Worm (Caenorhabditis elegans) whole organism, young adult: ENCODE results near the gene tir-1.

Experiments used
- B0261.1 ChIP-seq: sonication (generic microtip); optimal IDR thresholded peaks from 2 replicates; lab custom pipeline; 2016; ENCODE audit warnings: mild to moderate bottlenecking, missing genetic modification characterization, moderate library complexity, missing compliant biosample characterization
- ama-1 ChIP-seq, 3 experiments: fragments of 150-350 bp in 1 of 3; sonication (generic microtip) in 2 of 3; optimal IDR thresholded peaks; 2 replicates each; lab custom pipeline; 2014 to 2018; ENCODE audit warnings: missing biosample characterization in 2 of 3, missing genetic modification characterization in 2 of 3, missing genetic modification reagents in 2 of 3
- attf-6 ChIP-seq: fragments of 200-800 bp; sonication (Bioruptor generic); IDR thresholded peaks from 2 replicates; pipeline ENCODE4 v1.3.6; 2022; ENCODE audit warnings: missing genetic modification reagents, missing genetic modification characterization, missing compliant biosample characterization
- ceh-58 ChIP-seq: fragments of 200-800 bp; sonication (Bioruptor generic); IDR thresholded peaks from 2 replicates; pipeline ENCODE4 v1.3.6; 2022; ENCODE audit warnings: missing genetic modification characterization, missing compliant biosample characterization
- ceh-91 ChIP-seq: fragments of 200-800 bp; sonication (Bioruptor generic); IDR thresholded peaks from 2 replicates; pipeline ENCODE4 v1.3.6; 2022; ENCODE audit warnings: missing genetic modification reagents, missing genetic modification characterization, missing compliant biosample characterization
- let-607 ChIP-seq, 2 experiments: fragments of 200-800 bp in 1 of 2; sonication (Bioruptor generic) in 1 of 2; sonication (generic microtip) in 1 of 2; optimal IDR thresholded peaks; 2 replicates each; lab custom pipeline; 2016 to 2018; ENCODE audit warnings: mild to moderate bottlenecking in 2 of 2, missing compliant biosample characterization in 2 of 2, missing genetic modification characterization in 2 of 2, moderate library complexity in 2 of 2, missing genotype in 1 of 2
- lin-35 ChIP-seq, 3 experiments: fragments of 150-350 bp in 2 of 3; sonication (generic microtip) in 1 of 3; optimal IDR thresholded peaks; 2 replicates each; lab custom pipeline; 2014 to 2018; ENCODE audit warnings: missing biosample characterization in 3 of 3, missing genetic modification characterization in 3 of 3, missing genetic modification reagents in 3 of 3
- lir-1 ChIP-seq: fragments of 200-800 bp; sonication (Bioruptor generic); conservative IDR thresholded peaks from 2 replicates; pipeline ENCODE4 v1.3.6; 2022; ENCODE audit warnings: missing genetic modification reagents, missing genetic modification characterization, missing compliant biosample characterization
- rcor-1 ChIP-seq: fragments of 200-800 bp; sonication (Bioruptor generic); IDR thresholded peaks from 2 replicates; pipeline ENCODE4 v1.3.6; 2022; ENCODE audit warnings: missing genetic modification reagents, missing genetic modification characterization, missing compliant biosample characterization
- snpc-4 ChIP-seq, 5 experiments: fragments of 150-350 bp in 1 of 5; sonication (generic microtip) in 4 of 5; optimal IDR thresholded peaks; 2 replicates each; lab custom pipeline; 2014 to 2018; ENCODE audit warnings: missing genetic modification characterization in 5 of 5, missing biosample characterization in 3 of 5, antibody characterized with exemption in 2 of 5, mild to moderate bottlenecking in 2 of 5, missing compliant biosample characterization in 2 of 5, missing genotype in 2 of 5, moderate library complexity in 2 of 5, missing genetic modification reagents in 1 of 5

DNA sequence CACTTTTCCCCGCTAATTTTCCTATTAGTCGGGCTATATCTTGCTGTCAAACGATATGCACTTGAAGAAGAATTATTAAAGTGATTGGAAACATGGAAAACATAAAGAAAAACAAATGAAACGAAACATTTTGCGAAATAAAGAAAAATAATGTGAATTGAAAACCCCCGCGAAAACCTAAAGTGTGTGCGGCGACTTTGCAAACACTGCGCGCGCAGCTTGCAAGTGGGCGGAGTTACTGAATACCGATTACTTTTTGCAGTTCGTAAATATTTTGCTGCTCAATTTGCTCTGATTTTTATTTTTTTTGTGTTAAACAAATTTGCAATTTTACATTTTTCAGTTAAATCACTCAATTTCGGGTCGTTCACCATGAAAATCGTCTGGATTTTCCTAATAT lies 15.2 kb upstream of the tir-1 start, which contains the start of gene ccdc-47:
- no peak for TF ChIP-seq ama-1 (optimal IDR thresholded peaks at IDR 0.05; lab: Kevin White, UChicago)
- no peak for TF ChIP-seq ama-1 (GFP tag; optimal IDR thresholded peaks at IDR 0.05; lab: Kevin White, UChicago)
- no peak for TF ChIP-seq ceh-58 (GFP tag; lab: Robert Waterston, UW)
- TF ChIP-seq snpc-4 (GFP tag; optimal IDR thresholded peaks at IDR 0.05; lab: Kevin White, UChicago), result no peak
- TF ChIP-seq snpc-4 (tag; optimal IDR thresholded peaks at IDR 0.05; lab: Kevin White, UChicago), result peak in 2 of 4 experiments; percentile 47 to 60
- no peak for TF ChIP-seq lir-1 (GFP tag; lab: Robert Waterston, UW)
- TF ChIP-seq rcor-1 (GFP tag; lab: Robert Waterston, UW), result peak; percentile 30; the same call in 1 of the 2 replicates
- peak in 1 of 3 experiments; percentile 67 for TF ChIP-seq lin-35 (GFP tag; optimal IDR thresholded peaks at IDR 0.05; lab: Kevin White, UChicago)
- TF ChIP-seq B0261.1 (tag; lab: Kevin White, UChicago), result no peak
- no peak for TF ChIP-seq attf-6 (GFP tag; lab: Robert Waterston, UW)
- TF ChIP-seq ceh-91 (GFP tag; lab: Robert Waterston, UW), result no peak
- TF ChIP-seq let-607 (tag; optimal IDR thresholded peaks at IDR 0.05; lab: Kevin White, UChicago), result no peak
